Worm (Caenorhabditis elegans) whole organism, young adult: ENCODE data around the gene F58E6.4.

Experiments used
- B0035.1 ChIP-seq: sonication (generic microtip); optimal IDR thresholded peaks from 2 replicates; lab custom pipeline; 2016; ENCODE audit warnings: missing genetic modification characterization, mild to moderate bottlenecking, missing compliant biosample characterization, missing genotype, missing genetic modification reagents
- B0336.3 ChIP-seq: fragments of 200-800 bp; sonication (Bioruptor generic); IDR thresholded peaks from 2 replicates; pipeline ENCODE4 v1.3.6; 2022; ENCODE audit warnings: missing genetic modification characterization, missing compliant biosample characterization
- C06A6.2 ChIP-seq: fragments of 200-800 bp; sonication (Bioruptor generic); conservative IDR thresholded peaks from 2 replicates; pipeline ENCODE4 v1.3.6; 2022; ENCODE audit warnings: missing genetic modification characterization, missing compliant biosample characterization
- D2030.7 ChIP-seq: fragments of 200-800 bp; sonication (Bioruptor generic); IDR thresholded peaks from 2 replicates; pipeline ENCODE4 v1.3.6; 2022; ENCODE audit warnings: missing genetic modification reagents, missing genetic modification characterization, missing compliant biosample characterization
- F10E7.11 ChIP-seq: sonication (generic microtip); optimal IDR thresholded peaks from 2 replicates; lab custom pipeline; 2017; ENCODE audit warnings: mild to moderate bottlenecking, missing genetic modification characterization, moderate library complexity, missing compliant biosample characterization
- F49E8.2 ChIP-seq: sonication (generic microtip); optimal IDR thresholded peaks from 3 replicates; lab custom pipeline; 2017; ENCODE audit warnings: missing genetic modification characterization, mild to moderate bottlenecking, missing compliant biosample characterization, antibody characterized with exemption, moderate library complexity; ENCODE audit not compliant: insufficient read depth
- F55B11.4 ChIP-seq: sonication (generic microtip); optimal IDR thresholded peaks from 2 replicates; lab custom pipeline; 2016; ENCODE audit warnings: missing compliant biosample characterization, missing genetic modification characterization, borderline replicate concordance; ENCODE audit not compliant: insufficient read depth
- K11D2.4 ChIP-seq: fragments of 200-800 bp; sonication (Bioruptor generic); IDR thresholded peaks from 2 replicates; pipeline ENCODE4 v1.3.6; 2022; ENCODE audit warnings: missing genetic modification reagents, missing genetic modification characterization, missing compliant biosample characterization
- K12H6.12 ChIP-seq: fragments of 200-800 bp; sonication (Bioruptor generic); optimal IDR thresholded peaks from 2 replicates; lab custom pipeline; 2018; ENCODE audit warnings: mild to moderate bottlenecking, missing genetic modification characterization, missing compliant biosample characterization
- T26A5.8 ChIP-seq: sonication (generic microtip); optimal IDR thresholded peaks from 2 replicates; lab custom pipeline; 2016; ENCODE audit warnings: missing genetic modification characterization, missing compliant biosample characterization
- Y67H2A.10 ChIP-seq: fragments of 200-800 bp; sonication (Bioruptor generic); conservative IDR thresholded peaks from 2 replicates; pipeline ENCODE4 v1.3.6; 2022; ENCODE audit warnings: missing genetic modification reagents, missing genetic modification characterization, missing compliant biosample characterization
- Y79H2A.3 ChIP-seq: fragments of 200-800 bp; sonication (Bioruptor generic); conservative IDR thresholded peaks from 2 replicates; pipeline ENCODE4 v1.3.6; 2022; ENCODE audit warnings: missing genetic modification reagents, missing genetic modification characterization, missing compliant biosample characterization
- ZK185.1 ChIP-seq: sonication (generic microtip); optimal IDR thresholded peaks from 2 replicates; lab custom pipeline; 2016; ENCODE audit warnings: mild to moderate bottlenecking, missing genetic modification characterization, missing compliant biosample characterization; ENCODE audit not compliant: poor library complexity, severe bottlenecking
- attf-5 ChIP-seq: fragments of 200-800 bp; sonication (Bioruptor generic); optimal IDR thresholded peaks from 2 replicates; lab custom pipeline; 2018; ENCODE audit warnings: mild to moderate bottlenecking, missing genetic modification characterization, missing compliant biosample characterization
- attf-6 ChIP-seq: fragments of 200-800 bp; sonication (Bioruptor generic); IDR thresholded peaks from 2 replicates; pipeline ENCODE4 v1.3.6; 2022; ENCODE audit warnings: missing genetic modification reagents, missing genetic modification characterization, missing compliant biosample characterization
- bed-1 ChIP-seq: fragments of 200-800 bp; sonication (Bioruptor generic); IDR thresholded peaks from 2 replicates; pipeline ENCODE4 v1.3.6; 2022; ENCODE audit warnings: missing genetic modification reagents, missing genetic modification characterization, missing compliant biosample characterization
- ceh-40 ChIP-seq: fragments of 200-800 bp; sonication (Bioruptor generic); IDR thresholded peaks from 2 replicates; pipeline ENCODE4 v1.3.6; 2022; ENCODE audit warnings: missing genetic modification characterization, missing compliant biosample characterization
- ceh-58 ChIP-seq: fragments of 200-800 bp; sonication (Bioruptor generic); IDR thresholded peaks from 2 replicates; pipeline ENCODE4 v1.3.6; 2022; ENCODE audit warnings: missing genetic modification characterization, missing compliant biosample characterization
- dox-1 ChIP-seq: fragments of 200-800 bp; sonication (Bioruptor generic); IDR thresholded peaks from 2 replicates; pipeline ENCODE4 v1.3.6; 2022; ENCODE audit warnings: missing genetic modification reagents, missing genetic modification characterization, missing compliant biosample characterization
- egl-18 ChIP-seq: fragments of 200-800 bp; sonication (Bioruptor generic); IDR thresholded peaks from 2 replicates; pipeline ENCODE4 v1.3.6; 2022; ENCODE audit warnings: missing genetic modification reagents, missing genetic modification characterization, missing compliant biosample characterization
- ets-4 ChIP-seq: fragments of 200-800 bp; sonication (Bioruptor generic); optimal IDR thresholded peaks from 2 replicates; lab custom pipeline; 2018; ENCODE audit warnings: mild to moderate bottlenecking, missing genetic modification characterization, missing compliant biosample characterization
- hmg-1.2 ChIP-seq: fragments of 200-800 bp; sonication (Bioruptor generic); IDR thresholded peaks from 2 replicates; pipeline ENCODE4 v1.3.6; 2022; ENCODE audit warnings: missing genetic modification reagents, missing genetic modification characterization, missing compliant biosample characterization
- lir-1 ChIP-seq: fragments of 200-800 bp; sonication (Bioruptor generic); conservative IDR thresholded peaks from 2 replicates; pipeline ENCODE4 v1.3.6; 2022; ENCODE audit warnings: missing genetic modification reagents, missing genetic modification characterization, missing compliant biosample characterization
- mxl-1 ChIP-seq: sonication (generic microtip); optimal IDR thresholded peaks from 2 replicates; lab custom pipeline; 2016; ENCODE audit warnings: missing genetic modification characterization, missing compliant biosample characterization
- nfya-1 ChIP-seq: sonication (generic microtip); optimal IDR thresholded peaks from 2 replicates; lab custom pipeline; 2017; ENCODE audit warnings: antibody characterized with exemption, missing compliant biosample characterization, missing genetic modification characterization, borderline replicate concordance; ENCODE audit not compliant: insufficient read depth
- nfya-2 ChIP-seq: fragments of 200-800 bp; sonication (Bioruptor generic); IDR thresholded peaks from 2 replicates; pipeline ENCODE4 v1.3.6; 2022; ENCODE audit warnings: missing genetic modification reagents, missing genetic modification characterization, missing compliant biosample characterization
- nhr-90 ChIP-seq: sonication (generic microtip); optimal IDR thresholded peaks from 2 replicates; lab custom pipeline; 2016; ENCODE audit warnings: missing genotype, mild to moderate bottlenecking, missing genetic modification characterization, missing compliant biosample characterization
- rec-8 ChIP-seq, 2 experiments: sonication (generic microtip); optimal IDR thresholded peaks; 2 replicates each; lab custom pipeline; 2016; ENCODE audit warnings: mild to moderate bottlenecking in 2 of 2, missing genetic modification characterization in 2 of 2, missing genetic modification reagents in 2 of 2, missing genotype in 2 of 2, missing biosample characterization in 1 of 2, missing compliant biosample characterization in 1 of 2, moderate library complexity in 1 of 2
- snpc-1.3 ChIP-seq: sonication (generic microtip); optimal IDR thresholded peaks from 2 replicates; lab custom pipeline; 2017; ENCODE audit warnings: missing genetic modification characterization, mild to moderate bottlenecking, missing compliant biosample characterization, antibody characterized with exemption, moderate library complexity, missing genotype, missing genetic modification reagents; ENCODE audit not compliant: insufficient read depth
- snpc-4 ChIP-seq, 5 experiments: fragments of 150-350 bp in 1 of 5; sonication (generic microtip) in 4 of 5; optimal IDR thresholded peaks; 2 replicates each; lab custom pipeline; 2014 to 2018; ENCODE audit warnings: missing genetic modification characterization in 5 of 5, missing biosample characterization in 3 of 5, antibody characterized with exemption in 2 of 5, mild to moderate bottlenecking in 2 of 5, missing compliant biosample characterization in 2 of 5, missing genotype in 2 of 5, moderate library complexity in 2 of 5, missing genetic modification reagents in 1 of 5
- tbp1 ChIP-seq: fragments of 200-800 bp; sonication (Bioruptor generic); optimal IDR thresholded peaks from 2 replicates; lab custom pipeline; 2018; ENCODE audit warnings: mild to moderate bottlenecking, missing genetic modification characterization, missing compliant biosample characterization
- tlf-1 ChIP-seq: fragments of 200-800 bp; sonication (Bioruptor generic); optimal IDR thresholded peaks from 2 replicates; lab custom pipeline; 2018; ENCODE audit warnings: mild to moderate bottlenecking, missing genetic modification characterization, missing compliant biosample characterization
- zfh-2 ChIP-seq: fragments of 200-800 bp; sonication (Bioruptor generic); conservative IDR thresholded peaks from 2 replicates; pipeline ENCODE4 v1.3.6; 2022; ENCODE audit warnings: missing genetic modification reagents, missing genetic modification characterization, missing compliant biosample characterization
- ztf-18 ChIP-seq: sonication (generic microtip); optimal IDR thresholded peaks from 2 replicates; lab custom pipeline; 2016; ENCODE audit warnings: missing genotype, mild to moderate bottlenecking, missing genetic modification characterization, missing compliant biosample characterization
- ztf-22 ChIP-seq: fragments of 200-800 bp; sonication (Bioruptor generic); optimal IDR thresholded peaks from 2 replicates; lab custom pipeline; 2018; ENCODE audit warnings: mild to moderate bottlenecking, missing genetic modification characterization, moderate library complexity, missing compliant biosample characterization
- ztf-26 ChIP-seq: sonication (generic microtip); optimal IDR thresholded peaks from 2 replicates; lab custom pipeline; 2017; ENCODE audit warnings: missing genetic modification characterization, missing compliant biosample characterization
- ztf-6 ChIP-seq: fragments of 200-800 bp; sonication (Bioruptor generic); IDR thresholded peaks from 2 replicates; pipeline ENCODE4 v1.3.6; 2022; ENCODE audit warnings: missing genetic modification reagents, missing genetic modification characterization, missing compliant biosample characterization

Gene F58E6.4

DNA sequence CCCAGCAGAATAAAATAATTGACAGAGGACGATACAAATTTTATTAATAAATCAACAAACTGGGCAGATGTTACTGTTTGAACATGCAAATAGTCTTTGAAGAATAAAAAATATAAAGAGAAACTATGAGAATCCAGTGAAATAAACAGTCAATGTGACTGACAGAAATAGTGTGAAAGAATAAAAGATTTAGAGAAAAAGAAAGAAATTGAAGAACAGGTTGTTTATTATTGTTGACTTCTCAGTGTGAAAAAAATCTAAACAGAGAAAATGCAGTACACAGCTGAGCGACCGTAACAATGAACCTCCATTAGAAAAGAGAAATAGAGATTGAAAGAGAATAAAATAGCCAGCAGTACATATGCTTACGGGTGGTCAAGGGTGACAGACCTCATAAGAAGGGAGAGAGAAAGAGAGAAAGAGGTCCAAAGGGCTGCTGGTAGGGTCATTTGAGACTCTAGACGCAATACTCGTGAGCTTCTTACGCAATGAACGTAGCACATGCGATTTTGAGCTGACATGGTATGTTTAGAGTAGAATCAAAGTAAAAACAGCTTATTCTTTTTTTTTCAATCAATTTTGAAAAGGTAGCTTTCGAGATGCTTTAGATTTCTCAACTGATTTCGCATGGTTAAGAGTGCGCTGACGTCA lies 26.1 kb downstream of the F58E6.4 start, which contains the start of gene slcr-46.3:
TSS of gene slcr-46.3 (minus strand) at position 86 of the 651 bp plus-strand sequence.
- TF ChIP-seq snpc-1.3 (tag; lab: Kevin White, UChicago) (no peak), hmg-1.2 (GFP tag; lab: Robert Waterston, UW) (peak; percentile 33; the same call in 1 of the 2 replicates)
- TF ChIP-seq, all 124 proteins: peak for 1

DNA sequence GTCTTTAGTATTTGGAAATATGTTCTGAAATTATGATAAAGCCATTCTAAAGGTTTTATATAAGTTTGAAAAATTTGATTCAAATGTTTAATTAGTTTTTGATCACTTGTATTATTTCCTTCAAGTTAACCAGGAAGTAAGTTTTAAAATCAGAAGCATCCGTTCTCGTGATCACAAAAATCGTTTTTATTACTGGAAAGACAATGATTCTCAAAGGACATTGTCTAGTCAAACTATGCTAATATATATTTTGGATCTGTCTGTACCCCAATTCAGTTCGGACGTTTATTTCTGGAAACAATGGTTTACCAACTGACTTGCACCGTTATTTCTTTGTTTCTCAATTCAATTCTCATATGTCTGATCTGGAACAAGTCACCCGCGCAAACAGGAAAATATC lies 33.8 kb downstream of the F58E6.4 start, which contains the start of gene str-188:
TSS of gene str-188 (plus strand) at position 301 of the 400 bp plus-strand sequence.
- TF ChIP-seq ceh-40 (GFP tag; lab: Robert Waterston, UW), result no peak
- TF ChIP-seq bed-1, result no peak
- TF ChIP-seq tbp1 (GFP tag; lab: Kevin White, UChicago), result no peak
- TF ChIP-seq D2030.7, result no peak
- no peak for TF ChIP-seq rec-8 (tag; optimal IDR thresholded peaks at IDR 0.05; lab: Kevin White, UChicago)
- no peak for TF ChIP-seq zfh-2 (GFP tag; lab: Robert Waterston, UW)
- no peak for TF ChIP-seq attf-6
- TF ChIP-seq dox-1, result no peak
- no peak for TF ChIP-seq ztf-18 (tag; lab: Kevin White, UChicago)
- TF ChIP-seq ztf-26 (tag; lab: Kevin White, UChicago), result no peak
- TF ChIP-seq ztf-22 (GFP tag; lab: Kevin White, UChicago), result no peak

DNA sequence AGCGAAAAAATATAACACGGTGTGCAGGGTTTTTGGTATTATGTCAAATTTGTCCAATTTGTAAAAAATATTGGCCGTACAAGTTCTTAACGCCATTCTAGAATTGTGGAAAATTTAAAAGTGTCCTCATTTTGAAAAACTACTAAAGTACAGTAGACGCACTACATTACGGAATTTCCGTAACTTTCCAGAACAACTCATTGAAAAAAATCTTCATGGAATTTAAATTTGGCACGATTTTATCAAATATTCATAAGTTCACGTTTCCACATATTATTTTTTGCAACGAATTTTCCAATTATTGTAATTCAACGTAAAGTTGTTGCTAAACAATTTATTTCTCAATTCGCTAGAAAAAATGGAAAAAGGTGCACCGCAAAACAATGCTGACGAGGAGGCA lies 35.3 kb downstream of the F58E6.4 start, which contains the start of gene F40F9.3:
TSS of gene F40F9.3 (plus strand) at position 301 of the 400 bp plus-strand sequence.
- TF ChIP-seq B0035.1 (tag; lab: Kevin White, UChicago), result no peak
- no peak for TF ChIP-seq ZK185.1 (tag; lab: Kevin White, UChicago)
- TF ChIP-seq nhr-90 (tag; lab: Kevin White, UChicago), result no peak
- no peak for TF ChIP-seq Y79H2A.3 (GFP tag; lab: Robert Waterston, UW)
- TF ChIP-seq ceh-58, result no peak
- no peak for TF ChIP-seq tbp1 (GFP tag; lab: Kevin White, UChicago)
- TF ChIP-seq C06A6.2 (GFP tag; lab: Robert Waterston, UW), result no peak
- no peak for TF ChIP-seq B0336.3
- TF ChIP-seq Y67H2A.10 (GFP tag; lab: Robert Waterston, UW), result no peak
- no peak for TF ChIP-seq egl-18 (GFP tag; lab: Robert Waterston, UW)
- no peak for TF ChIP-seq F55B11.4 (tag; lab: Kevin White, UChicago)
- no peak for TF ChIP-seq F10E7.11 (tag; lab: Kevin White, UChicago)
- no peak for TF ChIP-seq ets-4
- TF ChIP-seq lir-1, result no peak
- TF ChIP-seq K12H6.12 (tag; lab: Kevin White, UChicago), result no peak
- no peak for TF ChIP-seq T26A5.8 (tag; lab: Kevin White, UChicago)

DNA sequence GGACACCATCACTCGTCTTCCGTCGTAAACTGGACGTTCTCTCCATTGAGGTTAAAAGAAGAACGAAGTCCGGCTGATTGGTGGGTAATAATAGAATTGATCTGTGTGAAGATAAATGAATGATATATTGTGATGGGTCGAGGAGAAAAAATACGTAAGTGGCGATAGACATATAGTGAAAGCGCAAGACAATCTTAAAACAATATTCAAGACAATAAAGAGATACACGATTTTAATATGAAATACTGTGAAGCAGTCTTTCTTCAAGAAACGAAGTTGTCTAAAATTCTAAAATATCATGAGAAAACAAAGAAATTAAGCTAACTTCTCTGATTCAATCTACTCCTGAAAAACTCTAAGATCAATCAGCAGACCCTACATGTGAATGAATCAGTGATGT lies 36.7 kb downstream of the F58E6.4 start, which contains the start of gene F40F9.10:
TSS of gene F40F9.10 (minus strand) at position 101 of the 400 bp plus-strand sequence.
- TF ChIP-seq nfya-2 (GFP tag; lab: Robert Waterston, UW) (no peak), K11D2.4 (GFP tag; lab: Robert Waterston, UW) (no peak), nfya-1 (tag; lab: Kevin White, UChicago) (no peak), F10E7.11 (tag; lab: Kevin White, UChicago) (no peak), ztf-6 (GFP tag; lab: Robert Waterston, UW) (no peak), snpc-4 (GFP tag; optimal IDR thresholded peaks at IDR 0.05; lab: Kevin White, UChicago) (no peak), snpc-4 (tag; optimal IDR thresholded peaks at IDR 0.05; lab: Kevin White, UChicago) (no peak), attf-5 (GFP tag; lab: Kevin White, UChicago) (no peak), attf-6 (no peak), tlf-1 (GFP tag; lab: Kevin White, UChicago) (no peak), F49E8.2 (tag; lab: Kevin White, UChicago) (no peak), mxl-1 (tag; lab: Kevin White, UChicago) (no peak)
